Worm (Caenorhabditis elegans): ENCODE data around the gene pdcd-2.

- TF ChIP-seq aly-2 (tag; optimal IDR thresholded peaks at IDR 0.05) (no peak), elt-3 (tag; optimal IDR thresholded peaks at IDR 0.05) (no peak)
Measured at ce11 chrIII:4428797-4429196, 10.9 kb upstream of the pdcd-2 start.

Measured in whole organism, L1 larva.